Fruit fly (Drosophila melanogaster): ENCODE results near the gene GstD4.
A peak's percentile ranks its signal among the peaks of the same experiment; 100 is the strongest.

GstD4 gene

dm6 chr3R:12365264-12365840, 8.5 kb upstream of the GstD4 start, which contains the start of gene GstD10:
Gene GstD10, minus strand, starts transcription at chr3R:12365735.
- TF ChIP-seq ss (GFP tag; optimal IDR thresholded peaks at IDR 0.05) (no peak), CG6792 (GFP tag; optimal IDR thresholded peaks at IDR 0.05) (no peak), pdm3 (GFP tag; optimal IDR thresholded peaks at IDR 0.05) (no peak), Sox15 (GFP tag; optimal IDR thresholded peaks at IDR 0.05) (no peak), CG31627 (GFP tag; optimal IDR thresholded peaks at IDR 0.05) (no peak), Ets21C (GFP tag; optimal IDR thresholded peaks at IDR 0.05) (no peak), Blimp-1 (GFP tag; optimal IDR thresholded peaks at IDR 0.05) (no peak), fkh (GFP tag; optimal IDR thresholded peaks at IDR 0.05) (no peak), Hr4 (GFP tag; optimal IDR thresholded peaks at IDR 0.05) (no peak), Smox (GFP tag; optimal IDR thresholded peaks at IDR 0.05) (no peak), CG6808 (GFP tag; optimal IDR thresholded peaks at IDR 0.05) (no peak), Sox14 (GFP tag; optimal IDR thresholded peaks at IDR 0.05) (no peak), vri (GFP tag; optimal IDR thresholded peaks at IDR 0.05) (peak; percentile 75), CG10669 (GFP tag; optimal IDR thresholded peaks at IDR 0.05) (no peak), svp (GFP tag) (peak; percentile 90), CG16779 (tag; optimal IDR thresholded peaks at IDR 0.05) (no peak), lz (GFP tag; optimal IDR thresholded peaks at IDR 0.05) (no peak)

DNA sequence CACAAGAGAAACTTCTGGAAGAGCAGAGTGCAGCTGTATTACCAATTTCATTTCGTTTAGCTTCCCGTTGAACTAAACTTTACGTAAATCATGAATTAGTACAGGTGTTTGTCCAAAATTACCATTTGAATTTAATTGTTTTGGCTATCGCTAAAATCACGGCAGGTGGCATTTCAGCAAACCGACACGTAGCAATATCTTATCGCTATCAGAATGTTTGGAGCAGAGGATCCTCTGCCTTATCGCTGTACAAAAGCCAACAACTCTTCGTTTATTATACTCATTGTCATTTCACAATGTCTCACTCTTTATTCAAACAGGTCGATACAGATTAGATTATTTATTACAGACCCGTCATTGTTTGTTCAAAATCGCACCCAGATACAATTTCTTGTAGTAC, 8.0 kb upstream of the GstD4 start:
- TF ChIP-seq CG6163 (GFP tag; IDR thresholded peaks at IDR 0.05) (no peak), vri (GFP tag; optimal IDR thresholded peaks at IDR 0.05) (peak; percentile 8), CG10631 (GFP tag; optimal IDR thresholded peaks at IDR 0.05) (no peak), CG34406 (GFP tag; optimal IDR thresholded peaks at IDR 0.05) (no peak), spab (GFP tag; optimal IDR thresholded peaks at IDR 0.05) (no peak), CG3919 (GFP tag; optimal IDR thresholded peaks at IDR 0.05) (no peak), achi (GFP tag; optimal IDR thresholded peaks at IDR 0.05) (no peak), ss (GFP tag; optimal IDR thresholded peaks at IDR 0.05) (no peak), cyc (GFP tag; optimal IDR thresholded peaks at IDR 0.05) (no peak), acj6 (GFP tag; optimal IDR thresholded peaks at IDR 0.05) (no peak), CG16779 (tag; optimal IDR thresholded peaks at IDR 0.05) (no peak), CG31627 (GFP tag; optimal IDR thresholded peaks at IDR 0.05) (no peak), CG11902 (GFP tag; optimal IDR thresholded peaks at IDR 0.05) (no peak), Eip93F (GFP tag; optimal IDR thresholded peaks at IDR 0.05) (peak; percentile 3), CG32006 (GFP tag; optimal IDR thresholded peaks at IDR 0.05) (no peak), fkh (GFP tag; optimal IDR thresholded peaks at IDR 0.05) (peak; percentile 31), CG8632 (GFP tag; optimal IDR thresholded peaks at IDR 0.05) (no peak)

DNA sequence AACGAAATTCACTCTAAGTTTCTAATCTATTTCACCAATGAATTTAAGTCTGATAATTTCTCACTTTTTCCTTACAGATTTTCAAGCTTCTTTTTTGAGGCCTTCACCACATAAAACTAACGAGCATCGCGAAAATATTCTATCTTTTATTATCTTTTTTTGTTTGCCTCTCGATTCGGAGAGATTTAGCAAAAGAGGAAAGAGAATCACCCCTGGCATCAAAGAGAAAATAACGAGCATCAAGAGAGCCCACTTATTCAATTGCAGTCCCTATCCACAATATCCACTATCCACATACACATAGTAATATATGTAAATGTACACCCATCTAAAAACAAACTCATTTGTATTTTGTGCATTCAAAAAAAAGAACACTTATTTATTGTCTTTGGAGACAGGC, 6.4 kb upstream of the GstD4 start, which contains the start of gene GstD9:
Gene GstD9, minus strand, starts transcription at position 101 of the 400 bp plus-strand sequence.
- TF ChIP-seq topi (GFP tag; optimal IDR thresholded peaks at IDR 0.05) (no peak), Ets96B (tag; optimal IDR thresholded peaks at IDR 0.05) (no peak), CG7368 (GFP tag; optimal IDR thresholded peaks at IDR 0.05) (no peak), Eip78C (GFP tag) (peak; percentile 41), CG34406 (GFP tag; optimal IDR thresholded peaks at IDR 0.05) (no peak)

- TF ChIP-seq CG3919 (GFP tag; optimal IDR thresholded peaks at IDR 0.05): peak; percentile 71
- TF ChIP-seq Met (GFP tag; optimal IDR thresholded peaks at IDR 0.05): peak; percentile 50
- TF ChIP-seq esn (GFP tag; optimal IDR thresholded peaks at IDR 0.05): peak; percentile 60
- TF ChIP-seq vri (GFP tag; optimal IDR thresholded peaks at IDR 0.05): peak; percentile 49
- TF ChIP-seq acj6 (GFP tag; optimal IDR thresholded peaks at IDR 0.05): peak; percentile 43
- 0 out of 2 replicates have a peak, but pooled peaks have one; percentile 52 for TF ChIP-seq Gug (GFP tag; IDR thresholded peaks at IDR 0.05)
- TF ChIP-seq net (GFP tag; optimal IDR thresholded peaks at IDR 0.05): peak; percentile 63
- peak; percentile 51 for TF ChIP-seq Ets96B (tag; optimal IDR thresholded peaks at IDR 0.05)
- TF ChIP-seq Lpt (GFP tag; optimal IDR thresholded peaks at IDR 0.05): peak; percentile 83
- peak; percentile 1 for TF ChIP-seq CG7368 (GFP tag; optimal IDR thresholded peaks at IDR 0.05)
- TF ChIP-seq fd85E (GFP tag; optimal IDR thresholded peaks at IDR 0.05): no peak
- peak; percentile 36 for TF ChIP-seq CG16779 (tag; optimal IDR thresholded peaks at IDR 0.05)
- TF ChIP-seq OdsH (GFP tag; optimal IDR thresholded peaks at IDR 0.05): peak; percentile 59
- peak; percentile 64 for TF ChIP-seq lz (GFP tag; optimal IDR thresholded peaks at IDR 0.05)
- TF ChIP-seq pdm3 (GFP tag; optimal IDR thresholded peaks at IDR 0.05): peak; percentile 43
- peak; percentile 75 for TF ChIP-seq eg (GFP tag; IDR thresholded peaks at IDR 0.05)
- TF ChIP-seq CG34406 (GFP tag; optimal IDR thresholded peaks at IDR 0.05): peak; percentile 43
- peak; percentile 61 for TF ChIP-seq Hr39 (GFP tag; optimal IDR thresholded peaks at IDR 0.05)
- TF ChIP-seq CG6276 (GFP tag; optimal IDR thresholded peaks at IDR 0.05): peak; percentile 77
- peak; percentile 59 for TF ChIP-seq fd59A (GFP tag; optimal IDR thresholded peaks at IDR 0.05)
- TF ChIP-seq Sox14 (GFP tag; optimal IDR thresholded peaks at IDR 0.05): peak; percentile 67
Measured at dm6 chr3R:12369135-12369792, 4.6 kb upstream of the GstD4 start, which contains the start of gene GstD1. Gene GstD1, minus strand, starts transcription at chr3R:12369268.
